Worm (Caenorhabditis elegans) whole organism, late embryonic: ENCODE results near the gene B0416.5.

Experiments
- K02D7.2 ChIP-seq: sonication (generic microtip); optimal IDR thresholded peaks from 2 replicates; lab custom pipeline; 2017; ENCODE audit warnings: mild to moderate bottlenecking, missing genetic modification characterization, missing compliant biosample characterization
- dmd-4 ChIP-seq: sonication (generic microtip); optimal IDR thresholded peaks from 2 replicates; lab custom pipeline; 2016; ENCODE audit warnings: borderline replicate concordance, missing genetic modification characterization, missing compliant biosample characterization

ce11 chrX:9266512-9266911, 4.1 kb downstream of the B0416.5 start:
- TF ChIP-seq dmd-4 (tag; lab: Kevin White, UChicago) (no peak), K02D7.2 (tag; lab: Kevin White, UChicago) (no peak)
